Worm (Caenorhabditis elegans): ENCODE measurements around the gene F07G11.4.

- no peak for TF ChIP-seq W03F9.2 (tag; optimal IDR thresholded peaks at IDR 0.05)
- no peak for TF ChIP-seq him-1 (tag; optimal IDR thresholded peaks at IDR 0.05)
- no peak for TF ChIP-seq dao-5 (tag; optimal IDR thresholded peaks at IDR 0.05)
Measured at ce11 chrV:7298463-7298862, 3.3 kb upstream of the F07G11.4 start, which contains the start of gene F07G11.3.
